Worm (Caenorhabditis elegans) whole organism, late embryonic: Measurements from ENCODE around the gene C53D6.10.

ENCODE experiments used
- C38D4.7 ChIP-seq: fragments of 200-800 bp; sonication (Bioruptor generic); optimal IDR thresholded peaks from 2 replicates; lab custom pipeline; 2018; ENCODE audit warnings: mild to moderate bottlenecking, missing genetic modification characterization, moderate library complexity, missing compliant biosample characterization
- K02D7.2 ChIP-seq: sonication (generic microtip); optimal IDR thresholded peaks from 2 replicates; lab custom pipeline; 2017; ENCODE audit warnings: mild to moderate bottlenecking, missing genetic modification characterization, missing compliant biosample characterization
- T23F11.4 ChIP-seq: fragments of 200-800 bp; sonication (Bioruptor generic); optimal IDR thresholded peaks from 2 replicates; lab custom pipeline; 2018; ENCODE audit warnings: mild to moderate bottlenecking, missing genetic modification characterization, missing compliant biosample characterization
- Y22D7AL.16 ChIP-seq: sonication (generic microtip); optimal IDR thresholded peaks from 2 replicates; lab custom pipeline; 2016; ENCODE audit warnings: missing genetic modification characterization, missing compliant biosample characterization
- ahr-1 ChIP-seq: sonication (generic microtip); optimal IDR thresholded peaks from 2 replicates; lab custom pipeline; 2016; ENCODE audit warnings: missing genetic modification characterization, missing compliant biosample characterization
- ama-1 ChIP-seq: fragments of 150-350 bp; optimal IDR thresholded peaks from 2 replicates; lab custom pipeline; 2014
- ceh-18 ChIP-seq: sonication (generic microtip); optimal IDR thresholded peaks from 2 replicates; lab custom pipeline; 2016; ENCODE audit warnings: missing genetic modification characterization, missing compliant biosample characterization
- ceh-22 ChIP-seq: sonication (generic microtip); optimal IDR thresholded peaks from 2 replicates; lab custom pipeline; 2017; ENCODE audit warnings: missing biosample characterization, missing genetic modification characterization
- ceh-31 ChIP-seq: sonication (generic microtip); optimal IDR thresholded peaks from 2 replicates; lab custom pipeline; 2016; ENCODE audit warnings: missing genetic modification characterization, missing compliant biosample characterization
- ceh-34 ChIP-seq: sonication (generic microtip); optimal IDR thresholded peaks from 2 replicates; lab custom pipeline; 2016; ENCODE audit warnings: mild to moderate bottlenecking, missing genetic modification characterization, missing compliant biosample characterization
- ceh-9 ChIP-seq: sonication (generic microtip); optimal IDR thresholded peaks from 2 replicates; lab custom pipeline; 2016; ENCODE audit warnings: mild to moderate bottlenecking, missing genetic modification characterization, inconsistent platforms, missing compliant biosample characterization
- dmd-4 ChIP-seq: sonication (generic microtip); optimal IDR thresholded peaks from 2 replicates; lab custom pipeline; 2016; ENCODE audit warnings: borderline replicate concordance, missing genetic modification characterization, missing compliant biosample characterization
- dve-1 ChIP-seq: sonication (generic microtip); optimal IDR thresholded peaks from 2 replicates; lab custom pipeline; 2017; ENCODE audit warnings: antibody characterized with exemption, mild to moderate bottlenecking, missing genetic modification characterization, missing compliant biosample characterization
- elt-2 ChIP-seq: sonication (generic microtip); optimal IDR thresholded peaks from 2 replicates; lab custom pipeline; 2016; ENCODE audit warnings: missing genetic modification reagents, missing genetic modification characterization, missing compliant biosample characterization
- elt-4 ChIP-seq: sonication (generic microtip); optimal IDR thresholded peaks from 2 replicates; lab custom pipeline; 2016; ENCODE audit warnings: missing genetic modification characterization, missing compliant biosample characterization
- fax-1 ChIP-seq: sonication (generic microtip); optimal IDR thresholded peaks from 2 replicates; lab custom pipeline; 2016; ENCODE audit warnings: missing genotype, missing genetic modification characterization, missing compliant biosample characterization
- fkh-6 ChIP-seq: sonication (generic microtip); optimal IDR thresholded peaks from 2 replicates; lab custom pipeline; 2016; ENCODE audit warnings: missing genetic modification characterization, missing compliant biosample characterization
- hlh-13 ChIP-seq: fragments of 200-800 bp; sonication (Bioruptor generic); optimal IDR thresholded peaks from 2 replicates; lab custom pipeline; 2018; ENCODE audit warnings: mild to moderate bottlenecking, missing genetic modification characterization, missing compliant biosample characterization
- hlh-15 ChIP-seq: sonication (generic microtip); optimal IDR thresholded peaks from 2 replicates; lab custom pipeline; 2016; ENCODE audit warnings: missing genetic modification characterization, missing compliant biosample characterization
- hlh-30 ChIP-seq: sonication (generic microtip); optimal IDR thresholded peaks from 2 replicates; lab custom pipeline; 2017; ENCODE audit warnings: antibody characterized with exemption, missing genetic modification characterization, missing compliant biosample characterization; ENCODE audit not compliant: insufficient read depth
- hlh-6 ChIP-seq: sonication (generic microtip); optimal IDR thresholded peaks from 2 replicates; lab custom pipeline; 2016; ENCODE audit warnings: missing genotype, missing genetic modification characterization, missing compliant biosample characterization
- hlh-8 ChIP-seq: sonication (generic microtip); optimal IDR thresholded peaks from 2 replicates; lab custom pipeline; 2016; ENCODE audit warnings: missing genotype, missing genetic modification characterization, missing compliant biosample characterization
- lin-11 ChIP-seq: fragments of 200-800 bp; sonication (Bioruptor generic); optimal IDR thresholded peaks from 2 replicates; lab custom pipeline; 2018; ENCODE audit warnings: mild to moderate bottlenecking, missing genetic modification characterization, missing compliant biosample characterization
- madf-2 ChIP-seq: sonication (generic microtip); optimal IDR thresholded peaks from 2 replicates; lab custom pipeline; 2017; ENCODE audit warnings: missing genetic modification characterization, missing compliant biosample characterization
- nhr-11 ChIP-seq: fragments of 150-350 bp; optimal IDR thresholded peaks from 2 replicates; lab custom pipeline; 2014; ENCODE audit warnings: missing biosample characterization, missing genetic modification characterization
- nhr-232 ChIP-seq: sonication (generic microtip); optimal IDR thresholded peaks from 2 replicates; lab custom pipeline; 2016; ENCODE audit warnings: missing genetic modification characterization, missing compliant biosample characterization
- odd-2 ChIP-seq: sonication (generic microtip); optimal IDR thresholded peaks from 2 replicates; lab custom pipeline; 2017; ENCODE audit warnings: antibody characterized with exemption, mild to moderate bottlenecking, missing genetic modification characterization, missing compliant biosample characterization
- pag-3 ChIP-seq: sonication (generic microtip); optimal IDR thresholded peaks from 2 replicates; lab custom pipeline; 2016; ENCODE audit warnings: missing compliant biosample characterization, missing genetic modification characterization, borderline replicate concordance
- pqm-1 ChIP-seq: sonication (generic microtip); optimal IDR thresholded peaks from 2 replicates; lab custom pipeline; 2016; ENCODE audit warnings: missing genetic modification characterization, missing compliant biosample characterization
- ref-2 ChIP-seq: sonication (generic microtip); optimal IDR thresholded peaks from 2 replicates; lab custom pipeline; 2016; ENCODE audit warnings: missing genetic modification characterization, missing compliant biosample characterization
- sdc-2 ChIP-seq: sonication (generic microtip); optimal IDR thresholded peaks from 2 replicates; lab custom pipeline; 2016; ENCODE audit warnings: missing genotype, missing genetic modification characterization, missing compliant biosample characterization
- sox-4 ChIP-seq: sonication (generic microtip); optimal IDR thresholded peaks from 2 replicates; lab custom pipeline; 2017; ENCODE audit warnings: mild to moderate bottlenecking, missing genetic modification characterization, inconsistent platforms, missing compliant biosample characterization
- unc-42 ChIP-seq: sonication (generic microtip); optimal IDR thresholded peaks from 2 replicates; lab custom pipeline; 2016; ENCODE audit warnings: missing genotype, missing genetic modification characterization, missing compliant biosample characterization
- unc-55 ChIP-seq: sonication (generic microtip); optimal IDR thresholded peaks from 2 replicates; lab custom pipeline; 2017; ENCODE audit warnings: missing biosample characterization, missing genetic modification reagents, missing genetic modification characterization
- unc-86 ChIP-seq: sonication (generic microtip); optimal IDR thresholded peaks from 2 replicates; lab custom pipeline; 2016; ENCODE audit warnings: missing genetic modification characterization, missing compliant biosample characterization
- ztf-16 ChIP-seq: sonication (generic microtip); optimal IDR thresholded peaks from 2 replicates; lab custom pipeline; 2017; ENCODE audit warnings: missing genetic modification characterization, missing compliant biosample characterization

C53D6.10 gene

DNA sequence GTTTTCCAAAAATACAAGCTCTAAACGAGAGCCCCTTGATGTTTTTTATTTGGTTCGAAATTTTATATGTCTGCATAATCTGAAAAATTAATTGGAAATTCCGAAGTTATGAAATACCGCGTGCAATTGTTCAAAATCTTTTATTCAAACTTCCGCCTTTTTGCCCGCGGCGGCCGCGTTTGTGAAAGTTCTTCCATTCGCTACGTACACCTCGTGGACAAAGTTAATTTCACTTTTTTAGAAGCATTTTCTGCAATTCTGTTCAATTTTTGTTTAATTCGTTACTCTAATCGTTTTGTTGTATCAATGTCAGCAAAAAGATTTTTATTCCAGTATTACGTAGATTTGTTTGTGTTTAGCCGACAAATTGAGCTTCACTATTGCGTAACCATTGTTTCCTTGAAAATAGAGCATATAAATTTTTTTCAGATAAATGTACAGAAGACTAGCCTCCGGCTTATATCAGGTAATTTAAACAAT is 40.0 kb upstream of the C53D6.10 start, which contains the start of gene mppb-1 (continued):
- peak; percentile 95 for TF ChIP-seq ceh-31
- no peak for TF ChIP-seq T23F11.4 (GFP tag; lab: Kevin White, UChicago)
- peak; percentile 63 for TF ChIP-seq unc-42 (tag; lab: Kevin White, UChicago)
- TF ChIP-seq ref-2 (tag; lab: Kevin White, UChicago): peak; percentile 64
- TF ChIP-seq pag-3 (tag; lab: Kevin White, UChicago): no peak
- TF ChIP-seq sdc-2 (tag; lab: Kevin White, UChicago): no peak
- no peak for TF ChIP-seq Y22D7AL.16 (tag; lab: Kevin White, UChicago)
- peak; percentile 31 for TF ChIP-seq ceh-18
- TF ChIP-seq hlh-8 (tag; lab: Kevin White, UChicago): peak; percentile 85
- no peak for TF ChIP-seq odd-2 (tag; lab: Kevin White, UChicago)
- TF ChIP-seq hlh-6: no peak
- peak; percentile 56 for TF ChIP-seq hlh-13 (GFP tag; lab: Kevin White, UChicago)
- TF ChIP-seq nhr-11: no peak
- TF ChIP-seq C38D4.7 (GFP tag; lab: Kevin White, UChicago): no peak
- peak; percentile 21 for TF ChIP-seq ztf-16 (tag; lab: Kevin White, UChicago)
- TF ChIP-seq ahr-1 (tag; lab: Kevin White, UChicago): peak; percentile 41
- TF ChIP-seq, all 69 proteins: peak for 28

DNA sequence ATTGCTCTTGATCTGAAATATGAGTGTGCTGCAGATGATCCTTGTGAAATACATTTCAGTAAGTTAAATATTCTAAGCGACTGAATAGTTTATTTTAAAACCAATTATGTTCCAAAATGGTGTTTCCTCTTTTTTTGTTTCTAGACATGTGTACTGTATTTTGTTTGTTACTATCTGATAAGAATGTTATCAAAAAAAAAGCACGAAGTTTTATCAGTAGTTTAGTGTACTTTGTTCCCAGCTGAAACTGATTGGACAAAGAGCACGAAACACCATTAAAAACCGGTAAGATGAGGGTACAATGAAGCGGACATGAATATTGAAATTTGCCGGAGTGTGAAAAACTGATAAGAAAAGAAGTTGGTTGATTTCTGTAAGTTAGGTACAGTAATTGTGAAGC is 35.9 kb upstream of the C53D6.10 start:
- TF ChIP-seq elt-2 (tag; lab: Kevin White, UChicago) (peak; percentile 73), dve-1 (tag; lab: Kevin White, UChicago) (no peak)

DNA sequence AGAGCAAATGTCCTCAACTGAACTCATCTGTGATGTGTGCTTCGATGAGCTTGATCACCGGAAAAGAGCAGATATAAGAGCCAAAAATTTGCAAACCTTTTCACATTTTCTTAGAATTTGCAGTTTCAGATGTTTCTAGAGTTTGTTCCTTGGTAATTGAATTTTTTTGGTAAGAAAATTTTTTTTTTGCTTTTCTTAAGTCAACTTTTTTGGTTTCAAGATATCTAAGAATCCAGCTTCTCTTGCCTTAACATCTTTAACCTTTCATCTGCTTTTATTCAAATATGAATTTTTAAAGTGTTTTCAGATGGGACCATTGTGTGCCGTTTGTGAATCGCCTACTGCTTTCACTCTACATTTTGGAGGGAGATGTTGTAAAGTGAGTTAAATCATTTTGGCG is 35.5 kb upstream of the C53D6.10 start, which contains the start of gene nhr-11:
TSS of gene nhr-11 (plus strand) at position 301 of the 400 bp plus-strand sequence.
- TF ChIP-seq K02D7.2 (tag; lab: Kevin White, UChicago): no peak
- no peak for TF ChIP-seq ceh-9 (tag; lab: Kevin White, UChicago)
- TF ChIP-seq ceh-34: no peak
- TF ChIP-seq hlh-30 (tag; lab: Kevin White, UChicago): no peak
- no peak for TF ChIP-seq madf-2 (tag; lab: Kevin White, UChicago)

DNA sequence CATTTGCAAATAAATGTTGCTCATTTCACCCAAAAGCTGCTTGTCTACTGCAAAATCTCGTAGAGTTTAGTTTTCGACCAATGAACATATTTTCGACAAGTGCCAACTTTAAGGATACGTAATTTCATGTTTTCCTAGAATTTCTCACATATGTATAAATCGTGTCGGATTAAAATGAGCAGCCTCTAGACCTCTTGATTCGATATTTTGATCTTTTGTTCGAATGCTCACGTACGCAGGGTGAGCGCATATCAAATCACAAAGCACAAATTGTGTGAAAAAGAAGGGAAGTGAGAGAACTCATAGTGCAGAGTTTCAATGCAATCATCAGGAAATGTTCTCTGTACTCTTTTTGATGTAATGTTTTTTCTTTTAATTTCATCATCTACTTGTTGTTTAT is 29.3 kb upstream of the C53D6.10 start:
- TF ChIP-seq hlh-15 (no peak), lin-11 (tag; lab: Kevin White, UChicago) (no peak), fax-1 (tag; lab: Kevin White, UChicago) (no peak)

DNA sequence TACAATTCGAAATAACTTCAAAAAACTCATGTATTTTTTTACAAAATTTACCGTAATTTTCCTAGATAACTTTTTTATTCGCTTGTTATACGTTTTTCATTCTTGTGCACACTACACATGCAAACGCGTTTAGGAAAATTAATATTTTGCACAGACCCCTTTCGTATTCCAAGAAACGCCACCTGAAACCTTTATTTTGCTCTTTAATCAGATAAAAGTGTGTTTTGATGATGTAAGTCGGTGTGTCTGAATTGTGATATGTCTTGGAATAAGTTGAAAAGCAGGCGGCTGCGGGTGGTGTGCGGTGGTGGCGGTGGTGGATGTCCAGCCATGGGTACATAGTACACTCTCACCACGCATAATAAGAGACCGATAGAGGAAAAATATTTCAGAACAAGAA is 19.2 kb upstream of the C53D6.10 start:
- TF ChIP-seq fkh-6 (tag; lab: Kevin White, UChicago) (no peak), unc-55 (GFP tag; lab: Kevin White, UChicago) (no peak), lin-11 (tag; lab: Kevin White, UChicago) (no peak), ama-1 (lab: Kevin White, UChicago) (no peak), ceh-22 (tag; lab: Kevin White, UChicago) (no peak), unc-86 (tag; lab: Kevin White, UChicago) (no peak), pqm-1 (no peak), dmd-4 (no peak), sox-4 (tag; lab: Kevin White, UChicago) (no peak), hlh-6 (no peak), nhr-232 (tag; lab: Kevin White, UChicago) (no peak), elt-4 (tag; lab: Kevin White, UChicago) (no peak)
- TF ChIP-seq, all 69 proteins: peak for 0
